Fruit fly (Drosophila melanogaster) S2 (cell line): ENCODE results near the gene CG45307.

ENCODE experiments used
- CG8478 ChIP-seq: fragments of >200 bp; optimal IDR thresholded peaks from 2 replicates; lab custom pipeline; 2018
- CTCF ChIP-seq, 2 experiments: fragments of >200 bp; optimal IDR thresholded peaks; 2 replicates each; lab custom pipeline; 2018

DNA sequence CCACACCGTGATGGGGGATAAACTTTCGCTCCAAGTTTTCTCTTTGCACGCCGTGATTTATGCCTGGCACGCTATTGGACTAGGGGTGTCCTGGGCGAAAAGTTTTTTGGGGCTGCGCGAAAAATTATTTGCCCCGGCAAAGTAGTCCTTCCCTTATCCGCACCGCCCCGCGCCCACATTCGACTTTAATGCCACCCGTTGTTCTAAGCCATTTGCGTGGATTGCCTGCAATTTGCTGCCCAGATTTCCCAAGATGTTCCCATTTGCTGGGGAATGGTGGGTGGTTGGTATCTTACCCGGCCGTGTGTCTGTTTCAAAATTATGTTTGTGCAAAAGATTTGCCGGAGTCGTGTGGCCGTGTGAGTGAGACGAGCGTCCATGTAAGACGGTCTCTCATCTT is 47.1 kb upstream of the CG45307 start:
- no peak for TF ChIP-seq CTCF (optimal IDR thresholded peaks at IDR 0.05; lab: Kevin White, UChicago)
- no peak for TF ChIP-seq CG8478 (lab: Kevin White, UChicago)
